Worm (Caenorhabditis elegans) whole organism, midembryonic: Measurements from ENCODE around the gene Y34B4A.2.

Experiments used
- T22C8.4 ChIP-seq: fragments of 200-800 bp; sonication (Bioruptor generic); IDR thresholded peaks from 2 replicates; pipeline ENCODE4 v1.3.6; 2022; ENCODE audit warnings: missing genetic modification characterization, missing compliant biosample characterization
- cog-1 ChIP-seq: sonication (generic microtip); optimal IDR thresholded peaks from 2 replicates; lab custom pipeline; 2016; ENCODE audit warnings: missing genetic modification characterization, missing compliant biosample characterization
- flt-1 ChIP-seq: fragments of 200-800 bp; sonication (Bioruptor generic); IDR thresholded peaks from 2 replicates; pipeline ENCODE4 v1.3.6; 2022; ENCODE audit warnings: missing genetic modification characterization, missing compliant biosample characterization
- klf-2 ChIP-seq: fragments of 200-800 bp; sonication (Bioruptor generic); conservative IDR thresholded peaks from 2 replicates; pipeline ENCODE4 v1.3.6; 2022; ENCODE audit warnings: missing genetic modification reagents, missing genetic modification characterization, missing compliant biosample characterization
- med-1 ChIP-seq: sonication (generic microtip); optimal IDR thresholded peaks from 2 replicates; lab custom pipeline; 2017; ENCODE audit warnings: missing genetic modification characterization, mild to moderate bottlenecking, missing compliant biosample characterization, antibody characterized with exemption, missing genetic modification reagents; ENCODE audit not compliant: insufficient read depth
- ref-1 ChIP-seq: fragments of 200-800 bp; sonication (Bioruptor generic); conservative IDR thresholded peaks from 2 replicates; pipeline ENCODE4 v1.3.6; 2022; ENCODE audit warnings: missing genetic modification reagents, missing genetic modification characterization, missing compliant biosample characterization
- tab-1 ChIP-seq: fragments of 200-800 bp; sonication (Bioruptor generic); IDR thresholded peaks from 2 replicates; pipeline ENCODE4 v1.3.6; 2022; ENCODE audit warnings: missing genetic modification characterization, missing compliant biosample characterization
- ztf-23 ChIP-seq: fragments of 200-800 bp; sonication (Bioruptor generic); IDR thresholded peaks from 2 replicates; pipeline ENCODE4 v1.3.6; 2022; ENCODE audit warnings: missing genetic modification reagents, missing genetic modification characterization, missing compliant biosample characterization
- ztf-29 ChIP-seq: fragments of 200-800 bp; sonication (Bioruptor generic); IDR thresholded peaks from 2 replicates; pipeline ENCODE4 v1.3.6; 2022; ENCODE audit warnings: missing genetic modification reagents, missing genetic modification characterization, missing compliant biosample characterization

The Y34B4A.2 gene

ce11 chrX:5256999-5257398 lies 22.3 kb upstream of the Y34B4A.2 start, which contains the start of gene nspg-12:
TSS of gene nspg-12 (plus strand) at chrX:5257299.
- TF ChIP-seq klf-2 = no peak
- TF ChIP-seq ztf-29 (GFP tag; lab: Robert Waterston, UW) = no peak
- TF ChIP-seq ztf-23 (GFP tag; lab: Robert Waterston, UW) = no peak
- no peak for TF ChIP-seq ref-1 (GFP tag; lab: Robert Waterston, UW)

ce11 chrX:5260389-5260788 lies 18.9 kb upstream of the Y34B4A.2 start:
- TF ChIP-seq tab-1 (GFP tag; lab: Robert Waterston, UW) (no peak), klf-2 (no peak), flt-1 (no peak), ref-1 (GFP tag; lab: Robert Waterston, UW) (no peak), T22C8.4 (GFP tag; lab: Robert Waterston, UW) (no peak), ztf-23 (GFP tag; lab: Robert Waterston, UW) (no peak), med-1 (GFP tag; lab: Kevin White, UChicago) (no peak), cog-1 (tag; lab: Kevin White, UChicago) (no peak), ztf-29 (GFP tag; lab: Robert Waterston, UW) (no peak)

ce11 chrX:5262033-5262432 lies 17.3 kb upstream of the Y34B4A.2 start:
- TF ChIP-seq med-1 (GFP tag; lab: Kevin White, UChicago) = no peak
- TF ChIP-seq tab-1 (GFP tag; lab: Robert Waterston, UW) = no peak
- no peak for TF ChIP-seq ref-1 (GFP tag; lab: Robert Waterston, UW)
- TF ChIP-seq cog-1 (tag; lab: Kevin White, UChicago) = no peak
- no peak for TF ChIP-seq T22C8.4 (GFP tag; lab: Robert Waterston, UW)

- TF ChIP-seq med-1 (GFP tag; lab: Kevin White, UChicago) (no peak), flt-1 (no peak), ztf-29 (GFP tag; lab: Robert Waterston, UW) (no peak), ref-1 (GFP tag; lab: Robert Waterston, UW) (no peak), cog-1 (tag; lab: Kevin White, UChicago) (no peak), tab-1 (GFP tag; lab: Robert Waterston, UW) (no peak), T22C8.4 (GFP tag; lab: Robert Waterston, UW) (no peak), ztf-23 (GFP tag; lab: Robert Waterston, UW) (no peak), klf-2 (no peak)
These were observed 15.7 kb upstream of the Y34B4A.2 start for ce11 chrX:5263585-5263984.

- no peak for TF ChIP-seq ref-1 (GFP tag; lab: Robert Waterston, UW)
- TF ChIP-seq tab-1 (GFP tag; lab: Robert Waterston, UW) = no peak
- no peak for TF ChIP-seq med-1 (GFP tag; lab: Kevin White, UChicago)
- no peak for TF ChIP-seq ztf-29 (GFP tag; lab: Robert Waterston, UW)
- no peak for TF ChIP-seq T22C8.4 (GFP tag; lab: Robert Waterston, UW)
These were observed 15.3 kb upstream of the Y34B4A.2 start, which contains the start of gene Y34B4A.4 for ce11 chrX:5264026-5264425. TSS of gene Y34B4A.4 (plus strand) at chrX:5264326.

- TF ChIP-seq ztf-23 (GFP tag; lab: Robert Waterston, UW) (no peak), klf-2 (no peak), T22C8.4 (GFP tag; lab: Robert Waterston, UW) (no peak), ref-1 (GFP tag; lab: Robert Waterston, UW) (no peak), med-1 (GFP tag; lab: Kevin White, UChicago) (no peak), cog-1 (tag; lab: Kevin White, UChicago) (no peak), flt-1 (no peak), tab-1 (GFP tag; lab: Robert Waterston, UW) (no peak), ztf-29 (GFP tag; lab: Robert Waterston, UW) (no peak)
These were observed 13.9 kb upstream of the Y34B4A.2 start for ce11 chrX:5265356-5265755.

ce11 chrX:5268062-5268461 lies 11.2 kb upstream of the Y34B4A.2 start:
- no peak for TF ChIP-seq tab-1 (GFP tag; lab: Robert Waterston, UW)
- no peak for TF ChIP-seq ztf-29 (GFP tag; lab: Robert Waterston, UW)
- no peak for TF ChIP-seq cog-1 (tag; lab: Kevin White, UChicago)
- no peak for TF ChIP-seq klf-2
- no peak for TF ChIP-seq med-1 (GFP tag; lab: Kevin White, UChicago)
- TF ChIP-seq ztf-23 (GFP tag; lab: Robert Waterston, UW) = no peak
- no peak for TF ChIP-seq ref-1 (GFP tag; lab: Robert Waterston, UW)
- no peak for TF ChIP-seq flt-1
- TF ChIP-seq T22C8.4 (GFP tag; lab: Robert Waterston, UW) = no peak

- TF ChIP-seq ref-1 (GFP tag; lab: Robert Waterston, UW) (no peak), tab-1 (GFP tag; lab: Robert Waterston, UW) (no peak), med-1 (GFP tag; lab: Kevin White, UChicago) (no peak), ztf-29 (GFP tag; lab: Robert Waterston, UW) (no peak), cog-1 (tag; lab: Kevin White, UChicago) (no peak), klf-2 (no peak), flt-1 (no peak), T22C8.4 (GFP tag; lab: Robert Waterston, UW) (no peak), ztf-23 (GFP tag; lab: Robert Waterston, UW) (no peak)
These were observed 9.9 kb upstream of the Y34B4A.2 start for ce11 chrX:5269359-5269758.

ce11 chrX:5275209-5275608 lies 4.1 kb upstream of the Y34B4A.2 start, which contains the start of gene hst-6:
TSS of gene hst-6 (plus strand) at chrX:5275561.
- peak; percentile 78 for TF ChIP-seq cog-1 (tag; lab: Kevin White, UChicago)
- no peak for TF ChIP-seq ref-1 (GFP tag; lab: Robert Waterston, UW)
- peak; percentile 62 for TF ChIP-seq flt-1
- TF ChIP-seq T22C8.4 (GFP tag; lab: Robert Waterston, UW) = no peak; the same call in 1 of the 2 replicates
- TF ChIP-seq tab-1 (GFP tag; lab: Robert Waterston, UW) = no peak; the same call in 1 of the 2 replicates
- TF ChIP-seq ztf-29 (GFP tag; lab: Robert Waterston, UW) = peak; percentile 66; the same call in 1 of the 2 replicates
- TF ChIP-seq klf-2 = no peak
- TF ChIP-seq med-1 (GFP tag; lab: Kevin White, UChicago) = no peak
- TF ChIP-seq ztf-23 (GFP tag; lab: Robert Waterston, UW) = peak; percentile 66; the same call in 1 of the 2 replicates
